Worm (Caenorhabditis elegans): ENCODE data around the gene rsp-2.

The rsp-2 gene

ce11 chrII:11492843-11493242, 40.1 kb upstream of the rsp-2 start, which contains the start of gene hacl-1:
Gene hacl-1, minus strand, starts transcription at chrII:11492963.
- TF ChIP-seq efl-1 (optimal IDR thresholded peaks at IDR 0.05) = no peak
- TF ChIP-seq efl-1 (GFP tag; optimal IDR thresholded peaks at IDR 0.05 in 1 of 2) = peak in 1 of 2 experiments; percentile 91
- peak; percentile 35 for TF ChIP-seq lin-14 (GFP tag; optimal IDR thresholded peaks at IDR 0.05)
- TF ChIP-seq skn-1 (tag; optimal IDR thresholded peaks at IDR 0.05) = peak; percentile 31
- TF ChIP-seq snu-23 (GFP tag; optimal IDR thresholded peaks at IDR 0.05) = peak; percentile 30
- no peak for TF ChIP-seq nhr-28 (tag; optimal IDR thresholded peaks at IDR 0.05)
- peak; percentile 87 for TF ChIP-seq nhr-85 (tag)
- TF ChIP-seq lin-35 (GFP tag; optimal IDR thresholded peaks at IDR 0.05) = peak in 1 of 2 experiments; percentile 36
- peak; percentile 44 for TF ChIP-seq blmp-1 (tag; optimal IDR thresholded peaks at IDR 0.05)
- TF ChIP-seq C16A3.4 (tag; optimal IDR thresholded peaks at IDR 0.05) = no peak
- peak in 1 of 3 experiments; percentile 9 for TF ChIP-seq dpl-1 (GFP tag; optimal IDR thresholded peaks at IDR 0.05)
- TF ChIP-seq egl-27 (tag; optimal IDR thresholded peaks at IDR 0.05) = no peak
- peak; percentile 34 for TF ChIP-seq nhr-47 (tag; optimal IDR thresholded peaks at IDR 0.05)
- TF ChIP-seq nhr-84 (tag; optimal IDR thresholded peaks at IDR 0.05) = no peak
- peak; percentile 64 for TF ChIP-seq nhr-20 (tag; optimal IDR thresholded peaks at IDR 0.05)
- TF ChIP-seq nhr-90 (tag; optimal IDR thresholded peaks at IDR 0.05; ENCODE audit: poor library complexity) = peak; percentile 14
- peak; percentile 28 for TF ChIP-seq mep-1 (tag; optimal IDR thresholded peaks at IDR 0.05)
- peak; percentile 11 for TF ChIP-seq xbp-1 (tag; optimal IDR thresholded peaks at IDR 0.05)
- no peak for TF ChIP-seq nhr-11 (tag; optimal IDR thresholded peaks at IDR 0.05)
- TF ChIP-seq lsy-2 (tag; optimal IDR thresholded peaks at IDR 0.05) = peak; percentile 29 to 40
- TF ChIP-seq nhr-19 (GFP tag; conservative IDR thresholded peaks at IDR 0.05) = peak; percentile 49
- TF ChIP-seq fkh-8 (tag; optimal IDR thresholded peaks at IDR 0.05) = peak; percentile 76
- TF ChIP-seq nhr-71 (tag; optimal IDR thresholded peaks at IDR 0.05) = peak; percentile 74
- no peak for TF ChIP-seq nhr-77 (tag; optimal IDR thresholded peaks at IDR 0.05)
- peak in 1 of 6 experiments; percentile 21 for TF ChIP-seq elt-3 (tag; optimal IDR thresholded peaks at IDR 0.05)
- no peak for TF ChIP-seq pqm-1 (tag; optimal IDR thresholded peaks at IDR 0.05)

DNA sequence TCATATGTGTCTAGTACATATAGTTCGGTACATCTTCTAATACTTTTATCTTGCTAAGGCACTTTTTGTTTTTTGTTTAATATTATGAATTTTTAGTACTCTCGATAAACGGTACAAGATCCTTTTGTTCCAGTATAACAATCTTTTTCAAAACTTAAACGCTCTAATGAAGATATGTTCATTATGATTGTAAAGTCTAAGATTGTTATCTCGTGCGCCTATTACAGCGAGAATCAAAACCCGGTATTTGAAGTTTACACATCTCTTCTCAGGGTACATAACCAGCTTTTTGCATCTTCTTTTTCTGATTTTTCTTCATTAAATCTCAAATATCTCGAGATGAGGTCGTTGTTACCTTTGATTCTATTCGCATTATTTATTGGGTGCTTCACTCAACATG, 35.2 kb upstream of the rsp-2 start, which contains the start of gene B0334.13:
Gene B0334.13, plus strand, starts transcription at position 301 of the 400 bp plus-strand sequence.
- TF ChIP-seq dpl-1 (GFP tag; optimal IDR thresholded peaks at IDR 0.05) (no peak), hlh-4 (tag; optimal IDR thresholded peaks at IDR 0.05) (no peak), grh-1 (GFP tag; IDR thresholded peaks at IDR 0.05) (no peak), nhr-19 (GFP tag; conservative IDR thresholded peaks at IDR 0.05) (no peak), ceh-8 (GFP tag; optimal IDR thresholded peaks at IDR 0.05) (no peak), hpl-2 (GFP tag; optimal IDR thresholded peaks at IDR 0.05) (no peak), sox-4 (tag; optimal IDR thresholded peaks at IDR 0.05) (no peak), isw-1 (GFP tag; IDR thresholded peaks at IDR 0.05) (no peak), nhr-90 (tag; optimal IDR thresholded peaks at IDR 0.05; ENCODE audit: poor library complexity) (no peak), pax-3 (tag; optimal IDR thresholded peaks at IDR 0.05) (no peak), ets-5 (GFP tag; IDR thresholded peaks at IDR 0.05) (no peak), aha-1 (tag; optimal IDR thresholded peaks at IDR 0.05) (no peak), egl-13 (tag; optimal IDR thresholded peaks at IDR 0.05) (no peak), mep-1 (tag; optimal IDR thresholded peaks at IDR 0.05) (no peak), lsy-2 (tag; optimal IDR thresholded peaks at IDR 0.05) (no peak), hlh-17 (GFP tag; optimal IDR thresholded peaks at IDR 0.05; ENCODE audit: borderline replicate concordance) (no peak), fkh-8 (tag; optimal IDR thresholded peaks at IDR 0.05) (no peak), rnt-1 (tag; optimal IDR thresholded peaks at IDR 0.05) (no peak), lin-14 (GFP tag; optimal IDR thresholded peaks at IDR 0.05) (no peak), lin-15B (tag; optimal IDR thresholded peaks at IDR 0.05) (no peak)

- TF ChIP-seq nhr-85 (tag) (peak; percentile 77), blmp-1 (tag; optimal IDR thresholded peaks at IDR 0.05) (peak; percentile 9), lin-14 (GFP tag; optimal IDR thresholded peaks at IDR 0.05) (peak; percentile 58), nhr-20 (tag; optimal IDR thresholded peaks at IDR 0.05) (peak; percentile 28), snu-23 (GFP tag; optimal IDR thresholded peaks at IDR 0.05) (peak; percentile 39), nhr-90 (tag; optimal IDR thresholded peaks at IDR 0.05; ENCODE audit: poor library complexity) (peak; percentile 16), snpc-4 (tag; optimal IDR thresholded peaks at IDR 0.05) (no peak), alr-1 (tag; optimal IDR thresholded peaks at IDR 0.05; ENCODE audit: borderline replicate concordance) (no peak), elt-3 (tag; optimal IDR thresholded peaks at IDR 0.05) (peak in 1 of 6 experiments; percentile 40), nhr-12 (tag; optimal IDR thresholded peaks at IDR 0.05) (no peak)
Observed at ce11 chrII:11486698-11487234, 34.0 kb upstream of the rsp-2 start, which contains the start of gene ttr-18. Gene ttr-18, minus strand, starts transcription at chrII:11486748.
